Fruit fly (Drosophila melanogaster) whole organism, prepupa: ENCODE measurements around the gene Smvt.

ENCODE experiments used
- CG10669 ChIP-seq: fragments of 200-800 bp; sonication (Bioruptor generic); optimal IDR thresholded peaks from 3 replicates; lab custom pipeline; 2018; ENCODE audit warnings: missing biosample characterization, mild to moderate bottlenecking, missing genetic modification characterization, moderate library complexity
- CG11294 ChIP-seq: fragments of 200-800 bp; sonication (Bioruptor generic); IDR thresholded peaks from 2 replicates; pipeline ENCODE4 v1.3.6; 2022; ENCODE audit warnings: missing biosample characterization, missing genetic modification characterization
- CG15336 ChIP-seq: fragments of 200-800 bp; sonication (Bioruptor generic); IDR thresholded peaks from 2 replicates; pipeline ENCODE4 v1.3.6; 2022; ENCODE audit warnings: missing biosample characterization, missing genetic modification characterization
- CG1621 ChIP-seq: fragments of 200-800 bp; sonication (Bioruptor generic); optimal IDR thresholded peaks from 3 replicates; lab custom pipeline; 2018; ENCODE audit warnings: missing biosample characterization, mild to moderate bottlenecking, missing genetic modification characterization
- CG3032 ChIP-seq: fragments of 200-800 bp; optimal IDR thresholded peaks from 2 replicates; lab custom pipeline; 2019; ENCODE audit warnings: missing biosample characterization, mild to moderate bottlenecking, missing genetic modification characterization, moderate library complexity
- CG32006 ChIP-seq: fragments of 200-800 bp; sonication (Bioruptor generic); optimal IDR thresholded peaks from 3 replicates; lab custom pipeline; 2017; ENCODE audit warnings: missing biosample characterization, mild to moderate bottlenecking, missing genetic modification characterization
- CG3919 ChIP-seq: fragments of 200-800 bp; sonication (Bioruptor generic); optimal IDR thresholded peaks from 3 replicates; lab custom pipeline; 2016; ENCODE audit warnings: missing biosample characterization, missing genetic modification characterization
- CG6163 ChIP-seq: fragments of 200-800 bp; sonication (Bioruptor generic); IDR thresholded peaks from 3 replicates; pipeline ENCODE4 v1.3.6; 2022; ENCODE audit warnings: missing biosample characterization, missing genetic modification characterization
- CG6276 ChIP-seq: fragments of 200-800 bp; sonication (Bioruptor generic); optimal IDR thresholded peaks from 2 replicates; lab custom pipeline; 2017; ENCODE audit warnings: missing biosample characterization, mild to moderate bottlenecking, missing genetic modification characterization
- CG6792 ChIP-seq: fragments of 200-800 bp; sonication (Bioruptor generic); optimal IDR thresholded peaks from 3 replicates; lab custom pipeline; 2016; ENCODE audit warnings: missing biosample characterization, missing genetic modification characterization
- CG6808 ChIP-seq: fragments of 200-800 bp; sonication (Bioruptor generic); optimal IDR thresholded peaks from 3 replicates; lab custom pipeline; 2017; ENCODE audit warnings: missing biosample characterization, missing genetic modification characterization, mild to moderate bottlenecking, moderate library complexity, missing genetic modification reagents
- CG8119 ChIP-seq: fragments of 200-800 bp; sonication (Bioruptor generic); IDR thresholded peaks from 3 replicates; pipeline ENCODE4 v1.3.6; 2022; ENCODE audit warnings: missing biosample characterization, missing genetic modification characterization
- CG8319 ChIP-seq: fragments of 200-800 bp; sonication (Bioruptor generic); optimal IDR thresholded peaks from 3 replicates; lab custom pipeline; 2016; ENCODE audit warnings: missing biosample characterization, missing genetic modification characterization
- CG8632 ChIP-seq: fragments of 200-800 bp; sonication (Bioruptor generic); optimal IDR thresholded peaks from 3 replicates; lab custom pipeline; 2016; ENCODE audit warnings: missing biosample characterization, missing genetic modification characterization
- CG9139 ChIP-seq: fragments of 200-800 bp; sonication (Bioruptor generic); optimal IDR thresholded peaks from 3 replicates; lab custom pipeline; 2017; ENCODE audit warnings: missing biosample characterization, mild to moderate bottlenecking, missing genetic modification characterization
- Eip78C ChIP-seq: fragments of 200-800 bp; sonication (Bioruptor generic); peaks from one replicate; lab custom pipeline; 2016; ENCODE audit warnings: missing biosample characterization, missing genetic modification characterization
- Ets21C ChIP-seq: fragments of 200-800 bp; sonication (Bioruptor generic); optimal IDR thresholded peaks from 3 replicates; lab custom pipeline; 2016; ENCODE audit warnings: missing biosample characterization, missing genetic modification characterization
- Ets96B ChIP-seq: fragments of 200-800 bp; optimal IDR thresholded peaks from 2 replicates; lab custom pipeline; 2019; ENCODE audit warnings: missing biosample characterization, mild to moderate bottlenecking, missing genetic modification characterization, moderate library complexity
- Hr38 ChIP-seq: sonication (Bioruptor generic); optimal IDR thresholded peaks from 2 replicates; lab custom pipeline; 2016; ENCODE audit warnings: missing biosample characterization, missing genetic modification characterization
- Hr4 ChIP-seq: fragments of 200-800 bp; sonication (Bioruptor generic); optimal IDR thresholded peaks from 3 replicates; lab custom pipeline; 2016; ENCODE audit warnings: missing biosample characterization, missing genetic modification characterization
- OdsH ChIP-seq: fragments of 200-800 bp; sonication (Bioruptor generic); optimal IDR thresholded peaks from 3 replicates; lab custom pipeline; 2016; ENCODE audit warnings: missing biosample characterization, missing genetic modification characterization
- Sox14 ChIP-seq: fragments of 200-800 bp; sonication (Bioruptor generic); optimal IDR thresholded peaks from 3 replicates; lab custom pipeline; 2016; ENCODE audit warnings: missing biosample characterization, missing genetic modification characterization
- achi ChIP-seq: fragments of 200-800 bp; sonication (Bioruptor generic); optimal IDR thresholded peaks from 3 replicates; lab custom pipeline; 2016; ENCODE audit warnings: missing biosample characterization, missing genetic modification characterization
- acj6 ChIP-seq: fragments of 200-800 bp; sonication (Bioruptor generic); optimal IDR thresholded peaks from 3 replicates; lab custom pipeline; 2016; ENCODE audit warnings: missing biosample characterization, missing genetic modification characterization
- dsx ChIP-seq: fragments of 200-800 bp; optimal IDR thresholded peaks from 3 replicates; lab custom pipeline; 2019; ENCODE audit warnings: missing biosample characterization, mild to moderate bottlenecking, missing genetic modification characterization, moderate library complexity; ENCODE audit not compliant: poor library complexity, severe bottlenecking
- eg ChIP-seq: fragments of 200-800 bp; sonication (Bioruptor generic); IDR thresholded peaks from 3 replicates; pipeline ENCODE4 v1.3.6; 2022; ENCODE audit warnings: missing biosample characterization, missing genetic modification characterization
- esn ChIP-seq: fragments of 200-800 bp; sonication (Bioruptor generic); optimal IDR thresholded peaks from 2 replicates; lab custom pipeline; 2016; ENCODE audit warnings: missing biosample characterization, mild to moderate bottlenecking, missing genetic modification characterization, moderate library complexity
- fd85E ChIP-seq: fragments of 200-800 bp; sonication (Bioruptor generic); optimal IDR thresholded peaks from 3 replicates; lab custom pipeline; 2016; ENCODE audit warnings: missing biosample characterization, missing genetic modification characterization
- fkh ChIP-seq: fragments of 200-800 bp; sonication (Bioruptor generic); optimal IDR thresholded peaks from 3 replicates; lab custom pipeline; 2017; ENCODE audit warnings: missing biosample characterization, mild to moderate bottlenecking, missing genetic modification characterization, moderate library complexity
- lz ChIP-seq: fragments of 200-800 bp; sonication (Bioruptor generic); optimal IDR thresholded peaks from 3 replicates; lab custom pipeline; 2016; ENCODE audit warnings: missing biosample characterization, missing genetic modification characterization
- net ChIP-seq: fragments of 200-800 bp; sonication (Bioruptor generic); optimal IDR thresholded peaks from 3 replicates; lab custom pipeline; 2016; ENCODE audit warnings: missing biosample characterization, missing genetic modification characterization
- pdm3 ChIP-seq: fragments of 200-800 bp; sonication (Bioruptor generic); optimal IDR thresholded peaks from 3 replicates; lab custom pipeline; 2016; ENCODE audit warnings: missing biosample characterization, missing genetic modification characterization
- ss ChIP-seq, 2 experiments: fragments of 200-800 bp; sonication (Bioruptor generic); optimal IDR thresholded peaks; 2 replicates in 1 of 2; 3 replicates in 1 of 2; lab custom pipeline; 2017 to 2018; ENCODE audit warnings: mild to moderate bottlenecking in 2 of 2, missing biosample characterization in 2 of 2, missing genetic modification characterization in 2 of 2, moderate library complexity in 1 of 2
- svp ChIP-seq: fragments of 200-800 bp; sonication (Bioruptor generic); peaks from one replicate; lab custom pipeline; 2016; ENCODE audit warnings: missing biosample characterization, missing genetic modification characterization
- topi ChIP-seq: fragments of 200-800 bp; sonication (Bioruptor generic); optimal IDR thresholded peaks from 3 replicates; lab custom pipeline; 2016; ENCODE audit warnings: missing biosample characterization, missing genetic modification characterization
- vri ChIP-seq: fragments of 200-800 bp; sonication (Bioruptor generic); optimal IDR thresholded peaks from 3 replicates; lab custom pipeline; 2016; ENCODE audit warnings: missing biosample characterization, mild to moderate bottlenecking, missing genetic modification characterization

Smvt gene

DNA sequence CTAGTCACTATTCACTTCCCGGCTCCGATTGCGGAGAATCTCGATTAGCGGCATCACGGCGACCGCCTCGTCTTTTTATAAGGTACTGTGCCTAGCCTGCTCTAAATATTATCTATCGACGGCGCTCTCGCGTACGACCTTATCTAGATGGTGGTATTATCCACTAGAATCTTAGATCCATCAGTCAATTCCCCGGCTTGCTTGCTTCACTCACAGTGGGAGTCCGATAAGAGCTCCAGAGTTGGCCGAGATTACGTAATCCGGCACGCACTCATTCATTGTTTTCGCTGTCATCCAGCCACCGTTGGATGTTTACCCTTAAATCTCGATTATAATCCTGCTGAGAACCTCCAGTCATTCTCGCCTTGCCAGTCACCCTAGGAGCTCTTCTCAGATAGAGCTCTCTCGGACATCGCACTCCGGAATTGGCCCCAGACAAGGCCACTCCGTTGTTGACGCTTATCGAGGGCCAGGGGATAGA, at the start of gene Smvt:
TSS of gene Smvt (minus strand) at position 51 of the 481 bp plus-strand sequence.
- TF ChIP-seq CG3032 (tag; lab: Kevin White, UChicago), result no peak
- TF ChIP-seq fkh (GFP tag; lab: Kevin White, UChicago), result peak; percentile 7
- peak; percentile 49 for TF ChIP-seq vri (GFP tag; lab: Kevin White, UChicago)
- TF ChIP-seq, all 60 proteins: peak for 2

DNA sequence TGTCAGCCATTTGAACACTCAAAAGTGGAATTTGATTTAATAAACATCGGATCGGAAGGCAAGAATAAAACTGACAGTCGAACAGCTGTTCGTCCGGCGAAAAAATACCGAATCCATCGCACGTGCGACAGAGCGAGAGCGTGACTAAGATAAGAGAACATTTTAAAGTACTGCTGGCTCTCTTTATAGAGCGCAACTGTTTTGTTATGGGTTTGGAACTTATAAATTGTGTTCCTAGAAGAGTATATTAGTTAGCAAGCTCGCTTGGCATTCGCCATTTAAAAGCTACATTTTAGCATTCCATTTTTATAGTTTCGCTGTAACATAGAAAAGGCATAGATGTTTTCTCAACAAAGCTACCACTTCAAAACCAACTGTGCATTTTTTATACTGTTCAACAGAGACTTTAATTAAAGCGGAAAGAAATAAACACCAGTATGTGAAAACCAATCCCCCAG, 48.7 kb upstream of the Smvt start, which contains the start of gene Rift:
TSS of gene Rift (minus strand) at position 114 of the 458 bp plus-strand sequence.
- TF ChIP-seq CG3919 (GFP tag; lab: Kevin White, UChicago) (peak; percentile 31), CG8632 (GFP tag; lab: Kevin White, UChicago) (no peak), pdm3 (peak; percentile 18), CG9139 (GFP tag; lab: Kevin White, UChicago) (no peak), CG3032 (tag; lab: Kevin White, UChicago) (peak; percentile 41), svp (GFP tag; lab: Kevin White, UChicago) (no peak), dsx (GFP tag; lab: Kevin White, UChicago) (peak; percentile 37), eg (GFP tag; lab: Robert Waterston, UW) (peak; percentile 67; the same call in 2 of the 3 replicates), OdsH (GFP tag; lab: Kevin White, UChicago) (peak; percentile 15), CG6808 (GFP tag; lab: Kevin White, UChicago) (peak; percentile 18), acj6 (GFP tag; lab: Kevin White, UChicago) (no peak), CG11294 (GFP tag; lab: Robert Waterston, UW) (no peak), CG8119 (peak; percentile 64), Hr4 (GFP tag; lab: Kevin White, UChicago) (peak; percentile 43), Sox14 (GFP tag; lab: Kevin White, UChicago) (peak; percentile 11), achi (GFP tag; lab: Kevin White, UChicago) (peak; percentile 79), net (GFP tag; lab: Kevin White, UChicago) (peak; percentile 21), CG32006 (GFP tag; lab: Kevin White, UChicago) (peak; percentile 51), lz (peak; percentile 13), CG15336 (GFP tag; lab: Robert Waterston, UW) (peak; percentile 43; the same call in 1 of the 2 replicates), Ets96B (tag; lab: Kevin White, UChicago) (peak; percentile 32), topi (GFP tag; lab: Kevin White, UChicago) (peak; percentile 4), CG6163 (GFP tag; lab: Robert Waterston, UW) (peak; percentile 59; the same call in 2 of the 3 replicates), CG10669 (GFP tag; lab: Kevin White, UChicago) (peak; percentile 50), CG6792 (GFP tag; lab: Kevin White, UChicago) (peak; percentile 1), CG8319 (GFP tag; lab: Kevin White, UChicago) (no peak), esn (GFP tag; lab: Kevin White, UChicago) (peak; percentile 25), Eip78C (GFP tag; lab: Kevin White, UChicago) (peak; percentile 60), fkh (GFP tag; lab: Kevin White, UChicago) (no peak), ss (GFP tag; optimal IDR thresholded peaks at IDR 0.05; lab: Kevin White, UChicago) (peak; percentile 22 to 32)

DNA sequence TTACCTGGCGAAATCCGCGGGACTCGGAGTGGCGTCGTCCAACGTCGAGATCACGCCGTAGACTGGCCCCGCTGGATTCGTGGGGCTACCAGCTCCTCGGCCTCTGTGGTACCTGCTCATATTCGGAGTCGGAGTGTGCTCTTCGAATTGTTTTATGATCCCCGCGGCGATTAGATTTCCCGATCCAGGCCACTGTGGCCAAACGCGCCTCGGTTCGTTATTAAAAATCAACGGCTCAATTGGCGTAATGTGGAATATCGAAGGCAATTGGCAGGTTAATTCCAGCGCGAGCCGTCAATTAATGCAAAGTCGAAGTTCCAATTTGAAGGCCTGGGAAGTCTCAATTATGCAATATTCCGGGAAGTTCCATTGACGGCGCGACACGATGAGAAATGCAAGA, 48.2 kb upstream of the Smvt start:
- TF ChIP-seq OdsH (GFP tag; lab: Kevin White, UChicago) (no peak), CG1621 (tag; lab: Kevin White, UChicago) (no peak), CG8632 (GFP tag; lab: Kevin White, UChicago) (no peak), Ets21C (GFP tag; lab: Kevin White, UChicago) (no peak), Hr38 (GFP tag; lab: Kevin White, UChicago) (no peak), CG6276 (GFP tag; lab: Kevin White, UChicago) (peak; percentile 16), Eip78C (GFP tag; lab: Kevin White, UChicago) (peak; percentile 50), fd85E (GFP tag; lab: Kevin White, UChicago) (no peak)
